Fruit fly (Drosophila melanogaster) whole organism, prepupa: ENCODE results near the gene mamo.

Experiments
- CG3032 ChIP-seq: fragments of 200-800 bp; optimal IDR thresholded peaks from 2 replicates; lab custom pipeline; 2019; ENCODE audit warnings: missing biosample characterization, mild to moderate bottlenecking, missing genetic modification characterization, moderate library complexity
- CG32006 ChIP-seq: fragments of 200-800 bp; sonication (Bioruptor generic); optimal IDR thresholded peaks from 3 replicates; lab custom pipeline; 2017; ENCODE audit warnings: missing biosample characterization, mild to moderate bottlenecking, missing genetic modification characterization
- CG34406 ChIP-seq: fragments of 200-800 bp; sonication (Bioruptor generic); optimal IDR thresholded peaks from 3 replicates; lab custom pipeline; 2016; ENCODE audit warnings: missing biosample characterization, missing genetic modification characterization
- CG6276 ChIP-seq: fragments of 200-800 bp; sonication (Bioruptor generic); optimal IDR thresholded peaks from 2 replicates; lab custom pipeline; 2017; ENCODE audit warnings: missing biosample characterization, mild to moderate bottlenecking, missing genetic modification characterization
- CG6854 ChIP-seq: fragments of 200-800 bp; sonication (Bioruptor generic); optimal IDR thresholded peaks from 2 replicates; lab custom pipeline; 2017; ENCODE audit warnings: missing biosample characterization, mild to moderate bottlenecking, missing genetic modification characterization
- Gug ChIP-seq: fragments of 200-800 bp; sonication (Bioruptor generic); IDR thresholded peaks from 2 replicates; pipeline ENCODE4 v1.3.6; 2022; ENCODE audit warnings: missing biosample characterization, missing genetic modification characterization
- Hr38 ChIP-seq: sonication (Bioruptor generic); optimal IDR thresholded peaks from 2 replicates; lab custom pipeline; 2016; ENCODE audit warnings: missing biosample characterization, missing genetic modification characterization
- Sox102F ChIP-seq: fragments of 200-800 bp; sonication (Bioruptor generic); optimal IDR thresholded peaks from 2 replicates; lab custom pipeline; 2016; ENCODE audit warnings: missing biosample characterization, mild to moderate bottlenecking, missing genetic modification characterization
- Sox14 ChIP-seq: fragments of 200-800 bp; sonication (Bioruptor generic); optimal IDR thresholded peaks from 3 replicates; lab custom pipeline; 2016; ENCODE audit warnings: missing biosample characterization, missing genetic modification characterization
- fd59A ChIP-seq: fragments of 200-800 bp; sonication (Bioruptor generic); optimal IDR thresholded peaks from 2 replicates; lab custom pipeline; 2017; ENCODE audit warnings: missing biosample characterization, mild to moderate bottlenecking, missing genetic modification characterization, missing genetic modification reagents
- fkh ChIP-seq: fragments of 200-800 bp; sonication (Bioruptor generic); optimal IDR thresholded peaks from 3 replicates; lab custom pipeline; 2017; ENCODE audit warnings: missing biosample characterization, mild to moderate bottlenecking, missing genetic modification characterization, moderate library complexity
- ss ChIP-seq, 2 experiments: fragments of 200-800 bp; sonication (Bioruptor generic); optimal IDR thresholded peaks; 2 replicates in 1 of 2; 3 replicates in 1 of 2; lab custom pipeline; 2017 to 2018; ENCODE audit warnings: mild to moderate bottlenecking in 2 of 2, missing biosample characterization in 2 of 2, missing genetic modification characterization in 2 of 2, moderate library complexity in 1 of 2

DNA sequence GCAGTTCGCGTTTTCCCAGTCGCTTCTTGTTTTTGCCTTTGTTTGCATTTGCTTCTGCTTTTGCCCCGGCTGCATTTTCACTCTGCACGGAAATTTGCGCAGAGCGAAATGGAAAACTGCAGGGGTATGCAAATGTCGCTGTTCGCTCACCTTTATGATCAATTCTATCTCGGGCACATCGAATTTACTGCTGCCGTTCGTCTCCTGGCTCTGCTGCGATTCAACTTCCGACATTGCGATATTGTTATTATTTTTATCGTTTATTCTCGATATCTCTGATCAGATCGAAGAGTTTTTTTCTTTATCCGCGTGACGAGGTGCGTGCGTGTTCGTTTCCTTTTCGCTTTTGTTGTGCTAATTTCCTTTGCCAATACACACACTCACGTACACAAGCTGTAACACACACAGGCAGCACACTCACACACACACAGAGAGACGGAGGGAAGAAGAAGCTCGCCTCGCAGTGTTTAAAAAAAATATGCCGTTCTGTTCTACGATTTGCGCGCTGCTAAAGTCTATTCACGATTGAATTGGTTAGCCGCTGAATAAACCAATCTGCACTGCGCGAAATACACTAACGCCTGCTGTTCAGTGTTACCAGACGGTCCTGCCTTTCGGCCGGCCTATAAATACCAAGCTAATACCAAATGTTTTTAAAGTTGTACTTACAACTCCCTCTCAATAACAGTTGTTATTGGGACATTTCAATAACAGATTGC, 168.4 kb downstream of the mamo start, which contains the start of gene Clic:
- no peak for TF ChIP-seq CG6276 (GFP tag; lab: Kevin White, UChicago)
- TF ChIP-seq Hr38 (GFP tag; lab: Kevin White, UChicago), result no peak
- no peak for TF ChIP-seq Gug (GFP tag; lab: Robert Waterston, UW)
- peak in 1 of 2 experiments; percentile 65 for TF ChIP-seq ss (GFP tag; optimal IDR thresholded peaks at IDR 0.05; lab: Kevin White, UChicago)
- no peak for TF ChIP-seq CG32006 (GFP tag; lab: Kevin White, UChicago)
- no peak for TF ChIP-seq fkh
- TF ChIP-seq CG6854, result peak; percentile 73
- TF ChIP-seq fd59A (GFP tag; lab: Kevin White, UChicago), result no peak
- TF ChIP-seq Sox14 (GFP tag; lab: Kevin White, UChicago), result peak; percentile 45
- no peak for TF ChIP-seq CG3032 (tag; lab: Kevin White, UChicago)
- no peak for TF ChIP-seq CG34406 (GFP tag; lab: Kevin White, UChicago)
- no peak for TF ChIP-seq Sox102F (GFP tag; lab: Kevin White, UChicago)
